Worm (Caenorhabditis elegans): ENCODE data around the gene scl-20.

ce11 chrV:18780605-18781004, 46.3 kb upstream of the scl-20 start:
- TF ChIP-seq ama-1 (optimal IDR thresholded peaks at IDR 0.05) (no peak), nfya-1 (tag; optimal IDR thresholded peaks at IDR 0.05) (no peak), sdc-2 (tag; optimal IDR thresholded peaks at IDR 0.05) (no peak), npax-4 (tag; optimal IDR thresholded peaks at IDR 0.05) (no peak), ceh-34 (tag; optimal IDR thresholded peaks at IDR 0.05) (no peak), pha-4 (tag; optimal IDR thresholded peaks at IDR 0.05) (no peak), zip-5 (tag; optimal IDR thresholded peaks at IDR 0.05) (no peak)
